Fruit fly (Drosophila melanogaster) whole organism, larva: ENCODE results near the gene bsf.

Source experiments
- noc ChIP-seq: fragments of 200-800 bp; sonication (Bioruptor generic); optimal IDR thresholded peaks from 3 replicates; lab custom pipeline; 2019; ENCODE audit warnings: missing biosample characterization, mild to moderate bottlenecking, missing genetic modification characterization, moderate library complexity

The bsf gene

dm6 chr2L:18469544-18470109, 15.2 kb upstream of the bsf start:
- TF ChIP-seq noc (tag; lab: Kevin White, UChicago), result no peak

dm6 chr2L:18468607-18469015, 14.2 kb upstream of the bsf start:
- TF ChIP-seq noc (tag; lab: Kevin White, UChicago), result no peak

- no peak for TF ChIP-seq noc (tag; lab: Kevin White, UChicago)
Observed at dm6 chr2L:18468010-18468409, 13.6 kb upstream of the bsf start.

dm6 chr2L:18467464-18467863, 13.1 kb upstream of the bsf start:
- TF ChIP-seq noc (tag; lab: Kevin White, UChicago), result no peak

dm6 chr2L:18466669-18467068, 12.3 kb upstream of the bsf start:
- TF ChIP-seq noc (tag; lab: Kevin White, UChicago), result no peak

- no peak for TF ChIP-seq noc (tag; lab: Kevin White, UChicago)
Observed at dm6 chr2L:18466202-18466591, 11.8 kb upstream of the bsf start.

dm6 chr2L:18465402-18466201, 11.2 kb upstream of the bsf start:
- TF ChIP-seq noc (tag; lab: Kevin White, UChicago), result no peak

- no peak for TF ChIP-seq noc (tag; lab: Kevin White, UChicago)
Observed at dm6 chr2L:18464116-18464530, 9.7 kb upstream of the bsf start.

dm6 chr2L:18463610-18464009, 9.2 kb upstream of the bsf start:
- no peak for TF ChIP-seq noc (tag; lab: Kevin White, UChicago)

dm6 chr2L:18459698-18460348, 5.4 kb upstream of the bsf start:
- no peak for TF ChIP-seq noc (tag; lab: Kevin White, UChicago)

dm6 chr2L:18458527-18458926, 4.1 kb upstream of the bsf start:
- no peak for TF ChIP-seq noc (tag; lab: Kevin White, UChicago)

- TF ChIP-seq noc (tag; lab: Kevin White, UChicago), result no peak
Observed at dm6 chr2L:18456932-18457583, 2.7 kb upstream of the bsf start.

dm6 chr2L:18455506-18456491, 1.4 kb upstream of the bsf start:
- no peak for TF ChIP-seq noc (tag; lab: Kevin White, UChicago)

dm6 chr2L:18448639-18449430, 5.6 kb downstream of the bsf start, which contains the start of gene ncm:
Gene ncm (minus strand): TSS chr2L:18448957.
- no peak for TF ChIP-seq noc (tag; lab: Kevin White, UChicago)
